Worm (Caenorhabditis elegans): ENCODE data around the gene col-99.

- no peak for TF ChIP-seq aly-2 (tag; optimal IDR thresholded peaks at IDR 0.05)
- TF ChIP-seq unc-39 (tag; optimal IDR thresholded peaks at IDR 0.05) = no peak
- no peak for TF ChIP-seq mdl-1 (tag; optimal IDR thresholded peaks at IDR 0.05)
- no peak for TF ChIP-seq nhr-237 (tag; optimal IDR thresholded peaks at IDR 0.05)
- no peak for TF ChIP-seq C34F6.9 (tag; optimal IDR thresholded peaks at IDR 0.05)
- TF ChIP-seq unc-62 (GFP tag; optimal IDR thresholded peaks at IDR 0.05) = no peak
- no peak for TF ChIP-seq nhr-11 (tag; optimal IDR thresholded peaks at IDR 0.05)
- no peak for TF ChIP-seq nhr-25 (tag; optimal IDR thresholded peaks at IDR 0.05)
- no peak for TF ChIP-seq lin-39 (tag; optimal IDR thresholded peaks at IDR 0.05)
Measured at ce11 chrIV:133968-134367, 13.8 kb downstream of the col-99 start.

All from whole organism, L2 larva.